Fruit fly (Drosophila melanogaster) whole organism, embryonic: ENCODE measurements around the gene CG31788.

Experiments
- Ada2b ChIP-seq: fragments of 200-800 bp; sonication (Bioruptor generic); IDR thresholded peaks from 2 replicates; pipeline ENCODE4 v1.3.6; 2022; ENCODE audit warnings: missing biosample characterization, missing genetic modification characterization
- Adf1 ChIP-seq: fragments of 200-800 bp; sonication (Bioruptor generic); IDR thresholded peaks from 2 replicates; pipeline ENCODE4 v1.3.6; 2022; ENCODE audit warnings: missing biosample characterization, missing genetic modification characterization
- Atf6 ChIP-seq: fragments of 200-800 bp; sonication (Bioruptor generic); IDR thresholded peaks from 2 replicates; pipeline ENCODE4 v1.3.6; 2022; ENCODE audit warnings: missing biosample characterization, missing genetic modification characterization
- CG10431 ChIP-seq: fragments of 200-800 bp; sonication (Bioruptor generic); optimal IDR thresholded peaks from 3 replicates; lab custom pipeline; 2018; ENCODE audit warnings: missing biosample characterization, mild to moderate bottlenecking, missing genetic modification characterization
- CG10979 ChIP-seq: fragments of 200-800 bp; sonication (Bioruptor generic); optimal IDR thresholded peaks from 2 replicates; lab custom pipeline; 2018; ENCODE audit warnings: missing biosample characterization, mild to moderate bottlenecking, missing genetic modification characterization, moderate library complexity
- CG11504 ChIP-seq: fragments of 200-800 bp; sonication (Bioruptor generic); optimal IDR thresholded peaks from 3 replicates; lab custom pipeline; 2019; ENCODE audit warnings: missing biosample characterization, mild to moderate bottlenecking, missing genetic modification characterization, moderate library complexity
- CG11696 ChIP-seq: fragments of 200-800 bp; sonication (Bioruptor generic); IDR thresholded peaks from 2 replicates; pipeline ENCODE4 v1.3.6; 2022; ENCODE audit warnings: missing biosample characterization, missing genetic modification characterization
- CG12744 ChIP-seq: fragments of 200-800 bp; sonication (Bioruptor generic); optimal IDR thresholded peaks from 2 replicates; lab custom pipeline; 2016; ENCODE audit warnings: missing biosample characterization, missing genetic modification characterization
- CG14667 ChIP-seq: fragments of 200-800 bp; sonication (Bioruptor generic); IDR thresholded peaks from 2 replicates; pipeline ENCODE4 v1.3.6; 2022; ENCODE audit warnings: missing biosample characterization, missing genetic modification characterization
- CG15479 ChIP-seq: fragments of 200-800 bp; sonication (Bioruptor generic); optimal IDR thresholded peaks from 3 replicates; lab custom pipeline; 2019; ENCODE audit warnings: missing biosample characterization, mild to moderate bottlenecking, missing genetic modification characterization, moderate library complexity
- CG15514 ChIP-seq: fragments of 200-800 bp; sonication (Bioruptor generic); optimal IDR thresholded peaks from 3 replicates; lab custom pipeline; 2017; ENCODE audit warnings: missing biosample characterization, missing genetic modification characterization, mild to moderate bottlenecking, moderate library complexity, missing genetic modification reagents
- CG1603 ChIP-seq: fragments of 200-800 bp; sonication (Bioruptor generic); optimal IDR thresholded peaks from 2 replicates; lab custom pipeline; 2019; ENCODE audit warnings: missing biosample characterization, mild to moderate bottlenecking, missing genetic modification characterization, moderate library complexity
- CG16779 ChIP-seq: fragments of 200-800 bp; sonication (Bioruptor generic); IDR thresholded peaks from 2 replicates; pipeline ENCODE4 v1.3.6; 2022; ENCODE audit warnings: missing biosample characterization, missing genetic modification characterization
- CG18262 ChIP-seq: fragments of 200-800 bp; optimal IDR thresholded peaks from 3 replicates; lab custom pipeline; 2019; ENCODE audit warnings: missing biosample characterization, mild to moderate bottlenecking, missing genetic modification characterization, moderate library complexity
- CG1832 ChIP-seq: fragments of 200-800 bp; sonication (Bioruptor generic); optimal IDR thresholded peaks from 2 replicates; lab custom pipeline; 2017; ENCODE audit warnings: missing biosample characterization, mild to moderate bottlenecking, missing genetic modification characterization, inconsistent platforms
- CG2199 ChIP-seq: fragments of 200-800 bp; sonication (Bioruptor generic); IDR thresholded peaks from 3 replicates; pipeline ENCODE4 v1.3.6; 2022; ENCODE audit warnings: missing biosample characterization, missing genetic modification characterization
- CG2875 ChIP-seq: fragments of 200-800 bp; sonication (Bioruptor generic); optimal IDR thresholded peaks from 2 replicates; lab custom pipeline; 2017; ENCODE audit warnings: missing biosample characterization, mild to moderate bottlenecking, missing genetic modification characterization, missing genetic modification reagents
- CG3281 ChIP-seq: fragments of 200-800 bp; sonication (Bioruptor generic); optimal IDR thresholded peaks from 3 replicates; lab custom pipeline; 2017; ENCODE audit warnings: missing biosample characterization, mild to moderate bottlenecking, missing genetic modification characterization
- CG6175 ChIP-seq: fragments of 200-800 bp; sonication (Bioruptor generic); IDR thresholded peaks from 3 replicates; pipeline ENCODE4 v1.3.6; 2022; ENCODE audit warnings: missing biosample characterization, missing genetic modification characterization
- CG6272 ChIP-seq: fragments of 200-800 bp; sonication (Bioruptor generic); IDR thresholded peaks from 2 replicates; pipeline ENCODE4 v1.3.6; 2022; ENCODE audit warnings: missing biosample characterization, missing genetic modification characterization
- CG9817 ChIP-seq: fragments of 200-800 bp; sonication (Bioruptor generic); optimal IDR thresholded peaks from 2 replicates; lab custom pipeline; 2018; ENCODE audit warnings: missing biosample characterization, mild to moderate bottlenecking, missing genetic modification characterization, moderate library complexity
- ERR ChIP-seq: fragments of 200-800 bp; sonication (Bioruptor generic); optimal IDR thresholded peaks from 2 replicates; lab custom pipeline; 2016; ENCODE audit warnings: missing biosample characterization, missing genetic modification characterization
- Elba2 ChIP-seq: fragments of 200-800 bp; sonication (Bioruptor generic); optimal IDR thresholded peaks from 3 replicates; lab custom pipeline; 2016; ENCODE audit warnings: missing biosample characterization, missing genetic modification characterization
- Ets65A ChIP-seq: fragments of 200-800 bp; sonication (Bioruptor generic); peaks from one replicate; lab custom pipeline; 2016; ENCODE audit warnings: missing biosample characterization, missing genetic modification characterization
- Gug ChIP-seq: fragments of 200-800 bp; sonication (Bioruptor generic); IDR thresholded peaks from 4 replicates; pipeline ENCODE4 v1.3.6; 2022; ENCODE audit warnings: missing biosample characterization, missing genetic modification characterization
- HLH54F ChIP-seq: fragments of 200-800 bp; sonication (Bioruptor generic); optimal IDR thresholded peaks from 3 replicates; lab custom pipeline; 2016; ENCODE audit warnings: missing biosample characterization, missing genetic modification characterization
- Jarid2 ChIP-seq: fragments of 200-800 bp; sonication (Bioruptor generic); optimal IDR thresholded peaks from 3 replicates; lab custom pipeline; 2017; ENCODE audit warnings: mild to moderate bottlenecking, missing biosample characterization, missing genetic modification reagents, missing genetic modification characterization
- Kr ChIP-seq: fragments of 200-800 bp; sonication (Bioruptor generic); optimal IDR thresholded peaks from 2 replicates; lab custom pipeline; 2017; ENCODE audit warnings: missing biosample characterization, mild to moderate bottlenecking, missing genetic modification characterization
- MESR4 ChIP-seq: fragments of 200-800 bp; sonication (Bioruptor generic); optimal IDR thresholded peaks from 2 replicates; lab custom pipeline; 2018; ENCODE audit warnings: missing biosample characterization, mild to moderate bottlenecking, missing genetic modification characterization, moderate library complexity
- NC2β ChIP-seq: fragments of 200-800 bp; sonication (Bioruptor generic); optimal IDR thresholded peaks from 2 replicates; lab custom pipeline; 2016; ENCODE audit warnings: missing biosample characterization, missing genetic modification characterization
- Rfx ChIP-seq: fragments of 200-800 bp; sonication (Bioruptor generic); IDR thresholded peaks from 2 replicates; pipeline ENCODE4 v1.3.6; 2022; ENCODE audit warnings: missing biosample characterization, missing genetic modification characterization
- Xrp1 ChIP-seq: fragments of 200-800 bp; sonication (Bioruptor generic); IDR thresholded peaks from 2 replicates; pipeline ENCODE4 v1.3.6; 2022; ENCODE audit warnings: missing biosample characterization, missing genetic modification characterization
- ase ChIP-seq: fragments of 200-800 bp; sonication (Bioruptor generic); IDR thresholded peaks from 3 replicates; pipeline ENCODE4 v1.3.6; 2022; ENCODE audit warnings: missing biosample characterization, missing genetic modification characterization
- bcd ChIP-seq: fragments of 200-800 bp; sonication (Bioruptor generic); optimal IDR thresholded peaks from 2 replicates; lab custom pipeline; 2017; ENCODE audit warnings: missing biosample characterization, mild to moderate bottlenecking, missing genetic modification characterization
- crol ChIP-seq: fragments of 200-800 bp; sonication (Bioruptor generic); IDR thresholded peaks from 2 replicates; pipeline ENCODE4 v1.3.6; 2022; ENCODE audit warnings: missing biosample characterization, missing genetic modification characterization
- dmrt11E ChIP-seq: fragments of 200-800 bp; sonication (Bioruptor generic); optimal IDR thresholded peaks from 3 replicates; lab custom pipeline; 2018; ENCODE audit warnings: missing biosample characterization, mild to moderate bottlenecking, missing genetic modification characterization, moderate library complexity
- dysf ChIP-seq: fragments of 200-800 bp; sonication (Bioruptor generic); IDR thresholded peaks from 3 replicates; pipeline ENCODE4 v1.3.6; 2022; ENCODE audit warnings: missing biosample characterization, missing genetic modification characterization
- gsb ChIP-seq: fragments of 200-800 bp; sonication (Bioruptor generic); IDR thresholded peaks from 2 replicates; pipeline ENCODE4 v1.3.6; 2022; ENCODE audit warnings: missing biosample characterization, missing genetic modification characterization
- h ChIP-seq: fragments of >200 bp; optimal IDR thresholded peaks from 2 replicates; lab custom pipeline; 2017
- ham ChIP-seq: fragments of 200-800 bp; sonication (Bioruptor generic); IDR thresholded peaks from 2 replicates; pipeline ENCODE4 v1.3.6; 2022; ENCODE audit warnings: missing biosample characterization, missing genetic modification characterization
- hth ChIP-seq: fragments of >200 bp; optimal IDR thresholded peaks from 2 replicates; lab custom pipeline; 2017; ENCODE audit warnings: inconsistent platforms
- insv ChIP-seq, 2 experiments: fragments of 200-800 bp; sonication (Bioruptor generic); optimal IDR thresholded peaks; 3 replicates each; lab custom pipeline; 2016 to 2018; ENCODE audit warnings: missing biosample characterization in 2 of 2, missing genetic modification characterization in 2 of 2
- kah ChIP-seq: fragments of 200-800 bp; sonication (Bioruptor generic); optimal IDR thresholded peaks from 2 replicates; lab custom pipeline; 2018; ENCODE audit warnings: missing biosample characterization, mild to moderate bottlenecking, missing genetic modification characterization
- kni ChIP-seq: fragments of 200-800 bp; sonication (Bioruptor generic); optimal IDR thresholded peaks from 3 replicates; lab custom pipeline; 2017; ENCODE audit warnings: mild to moderate bottlenecking, missing biosample characterization, missing genetic modification reagents, missing genetic modification characterization
- knrl ChIP-seq: fragments of 200-800 bp; sonication (Bioruptor generic); IDR thresholded peaks from 3 replicates; pipeline ENCODE4 v1.3.6; 2022; ENCODE audit warnings: missing biosample characterization, missing genetic modification characterization; ENCODE audit not compliant: partially characterized antibody
- lola ChIP-seq, 3 experiments: fragments of >200 bp in 2 of 3; fragments of 200-800 bp in 1 of 3; sonication (Bioruptor generic) in 1 of 3; optimal IDR thresholded peaks; 2 replicates each; lab custom pipeline; 2017 to 2019; ENCODE audit warnings: missing biosample characterization in 3 of 3, missing genetic modification characterization in 3 of 3, mild to moderate bottlenecking in 1 of 3, moderate library complexity in 1 of 3
- mam ChIP-seq: fragments of 200-800 bp; sonication (Bioruptor generic); optimal IDR thresholded peaks from 3 replicates; lab custom pipeline; 2016; ENCODE audit warnings: missing biosample characterization, missing genetic modification characterization
- rib ChIP-seq: fragments of 200-800 bp; sonication (Bioruptor generic); IDR thresholded peaks from 2 replicates; pipeline ENCODE4 v1.3.6; 2022; ENCODE audit warnings: missing biosample characterization, missing genetic modification characterization
- sens ChIP-seq: fragments of 200-800 bp; sonication (Bioruptor generic); peaks from one replicate; lab custom pipeline; 2016; ENCODE audit warnings: missing biosample characterization, missing genetic modification characterization
- slp2 ChIP-seq: fragments of 200-800 bp; sonication (Bioruptor generic); optimal IDR thresholded peaks from 2 replicates; lab custom pipeline; 2016; ENCODE audit warnings: missing biosample characterization, missing genetic modification characterization
- tll ChIP-seq, 2 experiments: fragments of 200-800 bp in 1 of 2; fragments of >200 bp in 1 of 2; sonication (Bioruptor generic) in 1 of 2; optimal IDR thresholded peaks; 2 replicates each; lab custom pipeline; 2017 to 2019; ENCODE audit warnings: missing biosample characterization in 2 of 2, missing genetic modification characterization in 2 of 2, mild to moderate bottlenecking in 1 of 2, moderate library complexity in 1 of 2
- wdn ChIP-seq: fragments of 200-800 bp; sonication (Bioruptor generic); IDR thresholded peaks from 2 replicates; pipeline ENCODE4 v1.3.6; 2022; ENCODE audit warnings: missing biosample characterization, missing genetic modification characterization
- yki ChIP-seq: fragments of >200 bp; optimal IDR thresholded peaks from 3 replicates; lab custom pipeline; 2018

The CG31788 gene

DNA sequence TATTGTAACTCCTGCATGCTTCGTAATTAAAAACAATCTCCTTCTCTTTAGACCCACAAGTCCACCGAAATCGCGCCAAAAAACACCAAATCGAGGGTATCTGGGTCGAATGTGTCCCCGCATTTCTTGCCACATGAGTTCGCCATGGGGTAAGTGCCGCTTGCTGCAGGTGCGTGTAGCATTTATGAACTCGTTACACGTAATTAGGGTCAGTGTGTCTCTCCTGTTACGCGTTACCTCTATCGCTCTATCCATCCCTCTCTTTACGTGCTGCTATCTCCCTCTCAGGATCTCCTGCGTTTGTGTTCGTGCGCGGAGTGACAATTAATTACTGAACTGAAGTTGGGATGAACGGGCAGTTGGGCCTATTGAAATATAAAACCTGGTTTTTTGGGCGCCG is 45.0 kb upstream of the CG31788 start (continued):
- TF ChIP-seq ase (GFP tag; lab: Robert Waterston, UW) (no peak), Jarid2 (GFP tag; lab: Kevin White, UChicago) (no peak), dysf (GFP tag; lab: Robert Waterston, UW) (no peak), CG2199 (GFP tag; lab: Robert Waterston, UW) (0 out of 3 replicates have a peak, but pooled peaks have one; percentile 74), kni (GFP tag; lab: Kevin White, UChicago) (peak; percentile 58), CG11696 (no peak), NC2β (GFP tag; lab: Kevin White, UChicago) (no peak), rib (GFP tag; lab: Robert Waterston, UW) (no peak), mam (GFP tag; lab: Kevin White, UChicago) (no peak), CG18262 (no peak), HLH54F (GFP tag; lab: Kevin White, UChicago) (no peak), CG6272 (GFP tag; lab: Robert Waterston, UW) (no peak), Elba2 (GFP tag; lab: Kevin White, UChicago) (no peak), yki (lab: Kevin White, UChicago) (no peak), Atf6 (GFP tag; lab: Robert Waterston, UW) (no peak), Kr (peak; percentile 16), CG12744 (GFP tag; lab: Kevin White, UChicago) (no peak), CG15514 (GFP tag; lab: Kevin White, UChicago) (no peak), CG1832 (GFP tag; lab: Kevin White, UChicago) (peak; percentile 44), CG6175 (GFP tag; lab: Robert Waterston, UW) (no peak), wdn (GFP tag; lab: Robert Waterston, UW) (no peak), hth (lab: Kevin White, UChicago) (no peak), Ets65A (peak; percentile 82), kah (GFP tag; lab: Kevin White, UChicago) (no peak), CG2875 (no peak), tll (GFP tag; optimal IDR thresholded peaks at IDR 0.05; lab: Kevin White, UChicago) (peak in 1 of 2 experiments; percentile 13), CG14667 (GFP tag; lab: Robert Waterston, UW) (no peak), CG10979 (tag; lab: Kevin White, UChicago) (no peak), lola (GFP tag; optimal IDR thresholded peaks at IDR 0.05; lab: Kevin White, UChicago) (no peak), crol (GFP tag; lab: Robert Waterston, UW) (no peak), Adf1 (no peak), knrl (GFP tag; lab: Robert Waterston, UW) (no peak), ERR (GFP tag; lab: Kevin White, UChicago) (no peak), CG10431 (no peak)

DNA sequence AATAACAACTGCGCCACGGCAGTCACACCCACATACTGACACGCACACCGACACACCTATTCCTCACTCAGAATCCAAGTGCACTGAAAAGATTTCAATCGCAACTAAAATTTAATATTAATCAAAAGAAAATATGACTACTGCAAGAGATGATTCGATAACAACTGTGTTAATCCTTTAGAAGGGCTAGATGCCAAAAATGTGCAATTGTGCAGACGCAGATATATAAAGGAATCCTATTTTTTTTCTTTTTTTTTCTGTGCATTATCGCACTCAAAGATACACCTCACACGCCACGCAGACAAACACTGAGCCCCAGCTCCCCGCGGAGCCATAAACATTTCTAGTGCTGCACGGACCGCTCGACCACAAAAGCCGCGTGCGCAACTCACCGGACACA is 40.8 kb upstream of the CG31788 start:
- TF ChIP-seq CG15479 (GFP tag; lab: Kevin White, UChicago) (no peak), Atf6 (GFP tag; lab: Robert Waterston, UW) (no peak), CG11504 (tag; lab: Kevin White, UChicago) (peak; percentile 1), insv (GFP tag; optimal IDR thresholded peaks at IDR 0.05; lab: Kevin White, UChicago) (no peak), lola (GFP tag; optimal IDR thresholded peaks at IDR 0.05; lab: Kevin White, UChicago) (peak in 1 of 3 experiments; percentile 34), CG16779 (GFP tag; lab: Robert Waterston, UW) (no peak), Gug (GFP tag; lab: Robert Waterston, UW) (0 out of 4 replicates have a peak, but pooled peaks have one; percentile 5), MESR4 (GFP tag; lab: Kevin White, UChicago) (no peak), Ada2b (GFP tag; lab: Robert Waterston, UW) (no peak), slp2 (GFP tag; lab: Kevin White, UChicago) (no peak), dmrt11E (tag; lab: Kevin White, UChicago) (peak; percentile 60), CG1603 (no peak), CG9817 (tag; lab: Kevin White, UChicago) (no peak), sens (peak; percentile 38), bcd (GFP tag; lab: Kevin White, UChicago) (no peak), ase (GFP tag; lab: Robert Waterston, UW) (no peak), Rfx (no peak), h (no peak), CG3281 (no peak), gsb (no peak), Xrp1 (GFP tag; lab: Robert Waterston, UW) (peak; percentile 45; the same call in 1 of the 2 replicates), ham (GFP tag; lab: Robert Waterston, UW) (no peak)
